Worm (Caenorhabditis elegans): ENCODE measurements around the gene xol-1.
A peak's percentile ranks its signal among the peaks of the same experiment; 100 is the strongest.

The xol-1 gene

ce11 chrX:8029080-8029479, 12.0 kb upstream of the xol-1 start, which contains the start of gene C34D10.1 (continued):
- no peak for TF ChIP-seq unc-39 (tag; optimal IDR thresholded peaks at IDR 0.05)
- TF ChIP-seq sma-3 (GFP tag; optimal IDR thresholded peaks at IDR 0.05) = peak; percentile 76
- no peak for TF ChIP-seq Y55F3AM.14 (GFP tag; optimal IDR thresholded peaks at IDR 0.05)
- TF ChIP-seq unc-62 (GFP tag; optimal IDR thresholded peaks at IDR 0.05) = no peak
- TF ChIP-seq crh-2 (tag; optimal IDR thresholded peaks at IDR 0.05) = peak; percentile 73
- peak; percentile 83 for TF ChIP-seq nhr-129 (tag; optimal IDR thresholded peaks at IDR 0.05)

- TF ChIP-seq ceh-82 (tag; optimal IDR thresholded peaks at IDR 0.05) (no peak), Y55F3AM.14 (GFP tag; optimal IDR thresholded peaks at IDR 0.05) (no peak), ZK546.5 (tag; optimal IDR thresholded peaks at IDR 0.05) (no peak), dmd-4 (tag; optimal IDR thresholded peaks at IDR 0.05) (no peak), nhr-11 (tag; optimal IDR thresholded peaks at IDR 0.05) (no peak), alr-1 (tag; optimal IDR thresholded peaks at IDR 0.05) (no peak), sem-4 (tag; optimal IDR thresholded peaks at IDR 0.05) (no peak), sma-3 (GFP tag; optimal IDR thresholded peaks at IDR 0.05) (no peak), blmp-1 (tag; optimal IDR thresholded peaks at IDR 0.05; ENCODE audit: insufficient read depth) (no peak), peb-1 (tag; optimal IDR thresholded peaks at IDR 0.05) (no peak), nhr-237 (tag; optimal IDR thresholded peaks at IDR 0.05) (no peak), lin-39 (tag; optimal IDR thresholded peaks at IDR 0.05) (no peak), R02D3.7 (tag; optimal IDR thresholded peaks at IDR 0.05) (no peak), nhr-129 (tag; optimal IDR thresholded peaks at IDR 0.05) (no peak), snpc-4 (tag; optimal IDR thresholded peaks at IDR 0.05) (no peak), skn-1 (tag; optimal IDR thresholded peaks at IDR 0.05) (no peak), nhr-77 (tag; optimal IDR thresholded peaks at IDR 0.05) (no peak), ztf-4 (tag; optimal IDR thresholded peaks at IDR 0.05) (no peak)
Measured at ce11 chrX:8030032-8030431, 11.1 kb upstream of the xol-1 start.

ce11 chrX:8036219-8036883, 4.8 kb upstream of the xol-1 start:
- TF ChIP-seq ztf-11 (tag; optimal IDR thresholded peaks at IDR 0.05) = peak; percentile 83
- TF ChIP-seq ZK546.5 (tag; optimal IDR thresholded peaks at IDR 0.05) = peak; percentile 72
- peak; percentile 96 for TF ChIP-seq nhr-77 (tag; optimal IDR thresholded peaks at IDR 0.05)
- peak; percentile 81 for TF ChIP-seq mbf-1 (tag; optimal IDR thresholded peaks at IDR 0.05)
- TF ChIP-seq elt-3 (tag; optimal IDR thresholded peaks at IDR 0.05) = peak; percentile 64
- no peak for TF ChIP-seq unc-39 (tag; optimal IDR thresholded peaks at IDR 0.05)
- TF ChIP-seq Y55F3AM.14 (GFP tag; optimal IDR thresholded peaks at IDR 0.05) = peak; percentile 96
- TF ChIP-seq nhr-25 (tag; optimal IDR thresholded peaks at IDR 0.05) = peak; percentile 99
- peak; percentile 98 for TF ChIP-seq lin-13 (GFP tag; optimal IDR thresholded peaks at IDR 0.05)
- TF ChIP-seq ztf-1 (GFP tag; conservative IDR thresholded peaks at IDR 0.05) = peak; percentile 80; the same call in 1 of the 2 replicates
- peak; percentile 99 for TF ChIP-seq F13H6.1 (tag; optimal IDR thresholded peaks at IDR 0.05)
- TF ChIP-seq C34F6.9 (tag; optimal IDR thresholded peaks at IDR 0.05) = peak; percentile 97
- peak; percentile 95 for TF ChIP-seq ceh-16 (tag; optimal IDR thresholded peaks at IDR 0.05)
- peak; percentile 99 for TF ChIP-seq unc-55 (GFP tag; optimal IDR thresholded peaks at IDR 0.05)
- peak; percentile 88 for TF ChIP-seq snpc-4 (tag; optimal IDR thresholded peaks at IDR 0.05)
- peak; percentile 86 for TF ChIP-seq lin-11 (tag; optimal IDR thresholded peaks at IDR 0.05)
- TF ChIP-seq alr-1 (tag; optimal IDR thresholded peaks at IDR 0.05) = no peak
- peak; percentile 100 for TF ChIP-seq crh-2 (tag; optimal IDR thresholded peaks at IDR 0.05)
- TF ChIP-seq ama-1 (optimal IDR thresholded peaks at IDR 0.05) = peak; percentile 84
- peak; percentile 97 for TF ChIP-seq ceh-82 (tag; optimal IDR thresholded peaks at IDR 0.05)
- peak; percentile 99 for TF ChIP-seq ztf-4 (tag; optimal IDR thresholded peaks at IDR 0.05)
- no peak for TF ChIP-seq aly-2 (tag; optimal IDR thresholded peaks at IDR 0.05)
- TF ChIP-seq peb-1 (tag; optimal IDR thresholded peaks at IDR 0.05) = no peak
- TF ChIP-seq sma-3 (GFP tag; optimal IDR thresholded peaks at IDR 0.05) = peak; percentile 99
- TF ChIP-seq nhr-237 (tag; optimal IDR thresholded peaks at IDR 0.05) = peak; percentile 97
- TF ChIP-seq gmeb-1 (tag; optimal IDR thresholded peaks at IDR 0.05) = peak; percentile 94
- TF ChIP-seq fos-1 (tag; optimal IDR thresholded peaks at IDR 0.05) = peak; percentile 98
- peak; percentile 95 to 97 for TF ChIP-seq lsy-2 (tag; optimal IDR thresholded peaks at IDR 0.05)
- no peak for TF ChIP-seq elt-1 (tag; optimal IDR thresholded peaks at IDR 0.05)
- TF ChIP-seq mab-5 (tag; optimal IDR thresholded peaks at IDR 0.05) = peak; percentile 99
- TF ChIP-seq nhr-21 (tag; optimal IDR thresholded peaks at IDR 0.05) = peak; percentile 100
- TF ChIP-seq zag-1 (tag; optimal IDR thresholded peaks at IDR 0.05) = peak; percentile 99
- TF ChIP-seq nhr-6 (tag; optimal IDR thresholded peaks at IDR 0.05) = peak; percentile 100
- peak; percentile 98 for TF ChIP-seq sem-4 (tag; optimal IDR thresholded peaks at IDR 0.05)
- peak; percentile 94 to 96 for TF ChIP-seq mdl-1 (tag; optimal IDR thresholded peaks at IDR 0.05)
- peak; percentile 99 for TF ChIP-seq nhr-10 (tag; optimal IDR thresholded peaks at IDR 0.05)
- TF ChIP-seq unc-62 (GFP tag; optimal IDR thresholded peaks at IDR 0.05) = peak; percentile 97
- peak; percentile 98 for TF ChIP-seq lin-39 (tag; optimal IDR thresholded peaks at IDR 0.05)
- TF ChIP-seq R02D3.7 (tag; optimal IDR thresholded peaks at IDR 0.05) = peak; percentile 78
- TF ChIP-seq nhr-11 (tag; optimal IDR thresholded peaks at IDR 0.05) = peak; percentile 55
- TF ChIP-seq sma-9 (GFP tag; optimal IDR thresholded peaks at IDR 0.05) = peak; percentile 98
- TF ChIP-seq sma-9 (tag; optimal IDR thresholded peaks at IDR 0.05) = no peak
- peak; percentile 80 for TF ChIP-seq dmd-4 (tag; optimal IDR thresholded peaks at IDR 0.05)
- peak; percentile 99 for TF ChIP-seq egl-27 (tag; optimal IDR thresholded peaks at IDR 0.05)

All from whole organism, L2 larva.